Fruit fly (Drosophila melanogaster): ENCODE data around the gene Fur1.

Fur1 gene

DNA sequence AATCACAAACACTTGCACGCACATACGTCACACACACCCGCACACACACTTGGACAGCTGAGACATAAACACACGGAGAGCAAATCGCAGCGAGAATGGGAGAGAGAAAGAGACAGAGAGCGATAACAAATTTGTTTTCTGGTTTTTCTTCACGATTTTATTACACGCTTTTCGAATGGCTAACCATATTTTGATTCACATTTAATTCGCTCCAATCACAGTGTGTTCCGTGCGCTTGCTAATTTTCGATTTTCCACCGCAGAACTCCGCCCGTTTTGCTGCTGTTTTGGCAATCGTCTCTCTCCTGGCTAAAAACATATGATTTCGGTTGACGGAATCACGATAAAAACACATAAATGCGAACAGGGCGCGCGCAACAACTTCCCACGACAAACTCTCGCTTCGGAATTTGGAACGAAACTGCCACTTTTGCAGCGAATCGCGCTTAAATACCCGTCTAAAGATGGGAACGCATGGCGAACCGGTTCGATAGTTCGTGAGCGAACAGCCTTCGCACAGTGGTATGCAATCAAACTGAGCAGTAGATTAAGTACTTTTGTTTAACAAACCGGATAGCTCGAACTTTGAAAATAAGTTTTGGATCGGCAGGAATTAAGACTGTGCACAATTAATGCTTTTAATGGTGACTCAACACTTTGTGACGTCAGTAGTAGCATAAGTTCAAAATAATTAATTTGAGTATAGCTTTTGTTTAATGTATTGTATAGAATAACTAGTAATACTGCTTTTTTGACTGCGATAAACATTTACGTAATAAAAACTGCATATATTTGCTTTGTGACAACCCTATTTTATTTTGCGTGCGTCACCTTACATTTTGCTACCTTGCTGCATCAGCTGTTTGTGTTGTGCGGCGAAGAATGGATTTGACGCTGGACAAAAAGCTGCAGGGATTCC lies at the start of gene Fur1, which contains the start of gene Vps33B (continued):
- TF ChIP-seq unc-4 (GFP tag; IDR thresholded peaks at IDR 0.05; ENCODE audit: partially characterized antibody) (peak; percentile 70), Kr (GFP tag; optimal IDR thresholded peaks at IDR 0.05) (no peak), CG18599 (GFP tag; optimal IDR thresholded peaks at IDR 0.05) (peak; percentile 97), Hr3 (GFP tag; optimal IDR thresholded peaks at IDR 0.05) (peak; percentile 98), CG12659 (GFP tag; optimal IDR thresholded peaks at IDR 0.05) (peak; percentile 98), knrl (GFP tag; IDR thresholded peaks at IDR 0.05; ENCODE audit: partially characterized antibody) (peak; percentile 81), ci (GFP tag; IDR thresholded peaks at IDR 0.05) (peak; percentile 95), CG12219 (GFP tag; optimal IDR thresholded peaks at IDR 0.05) (peak; percentile 96), wek (GFP tag; optimal IDR thresholded peaks at IDR 0.05) (peak; percentile 82), CG18262 (tag; optimal IDR thresholded peaks at IDR 0.05) (peak; percentile 97), Xrp1 (GFP tag; IDR thresholded peaks at IDR 0.05) (peak; percentile 96), kni (GFP tag; optimal IDR thresholded peaks at IDR 0.05) (peak; percentile 92), lab (GFP tag; optimal IDR thresholded peaks at IDR 0.05) (peak; percentile 97), ash1 (GFP tag; optimal IDR thresholded peaks at IDR 0.05) (peak; percentile 75), MBD-R2 (GFP tag; IDR thresholded peaks at IDR 0.05) (peak; percentile 95), Ada2b (GFP tag; IDR thresholded peaks at IDR 0.05) (peak; percentile 95), CG3163 (GFP tag; optimal IDR thresholded peaks at IDR 0.05) (peak; percentile 90), aop (GFP tag; IDR thresholded peaks at IDR 0.05) (no peak; the same call in 1 of the 2 replicates), CG31365 (tag; optimal IDR thresholded peaks at IDR 0.05) (peak; percentile 77), oc (tag; optimal IDR thresholded peaks at IDR 0.05) (peak; percentile 92), CG9876 (GFP tag; optimal IDR thresholded peaks at IDR 0.05) (peak; percentile 97), CG7786 (GFP tag; optimal IDR thresholded peaks at IDR 0.05) (peak; percentile 98), CG33213 (GFP tag; optimal IDR thresholded peaks at IDR 0.05) (peak; percentile 98), jigr1 (GFP tag; IDR thresholded peaks at IDR 0.05) (peak; percentile 89), CG1603 (tag; optimal IDR thresholded peaks at IDR 0.05) (peak; percentile 95), E2f1 (GFP tag; IDR thresholded peaks at IDR 0.05) (peak; percentile 95), CG4328 (GFP tag; optimal IDR thresholded peaks at IDR 0.05) (peak; percentile 96), jumu (GFP tag; optimal IDR thresholded peaks at IDR 0.05) (peak; percentile 99), Ets97D (GFP tag; optimal IDR thresholded peaks at IDR 0.05) (peak; percentile 96), CG7928 (GFP tag; optimal IDR thresholded peaks at IDR 0.05) (peak; percentile 78), row (GFP tag; IDR thresholded peaks at IDR 0.05) (peak; percentile 98), chif (GFP tag; optimal IDR thresholded peaks at IDR 0.05) (peak; percentile 98 to 99), ken (GFP tag; IDR thresholded peaks at IDR 0.05) (peak; percentile 90; the same call in 2 of the 3 replicates), Awh (GFP tag; IDR thresholded peaks at IDR 0.05) (peak; percentile 93), fd96Cb (tag; optimal IDR thresholded peaks at IDR 0.05) (peak; percentile 96), salm (tag; optimal IDR thresholded peaks at IDR 0.05) (peak; percentile 93), her (GFP tag; optimal IDR thresholded peaks at IDR 0.05) (peak; percentile 95), CG1024 (GFP tag; IDR thresholded peaks at IDR 0.05) (peak; percentile 81), CrebB (tag; optimal IDR thresholded peaks at IDR 0.05) (peak; percentile 94), Lim3 (GFP tag; IDR thresholded peaks at IDR 0.05) (peak; percentile 80), CG42726 (GFP tag; IDR thresholded peaks at IDR 0.05; ENCODE audit: partially characterized antibody) (peak; percentile 88), Hr39 (optimal IDR thresholded peaks at IDR 0.05) (no peak), Nf-YA (GFP tag; IDR thresholded peaks at IDR 0.05) (peak; percentile 86), CG7271 (tag; optimal IDR thresholded peaks at IDR 0.05) (peak; percentile 78), dm (GFP tag; optimal IDR thresholded peaks at IDR 0.05) (peak; percentile 96), ato (GFP tag; IDR thresholded peaks at IDR 0.05; ENCODE audit: partially characterized antibody) (peak; percentile 68), Fer1 (GFP tag; optimal IDR thresholded peaks at IDR 0.05) (peak; percentile 96), Tbp (GFP tag; optimal IDR thresholded peaks at IDR 0.05) (no peak)
